Worm (Caenorhabditis elegans) whole organism, L4 larva: ENCODE results near the gene Y48A6B.14.

Experiments used
- T26A8.4 ChIP-seq: fragments of 200-800 bp; sonication (Bioruptor generic); IDR thresholded peaks from 2 replicates; pipeline ENCODE4 v1.3.6; 2022; ENCODE audit warnings: missing genetic modification characterization, missing compliant biosample characterization
- aha-1 ChIP-seq: fragments of 150-350 bp; peaks from one replicate; lab custom pipeline; 2014; ENCODE audit warnings: missing biosample characterization, missing genetic modification characterization
- ceh-28 ChIP-seq: fragments of 150-350 bp; optimal IDR thresholded peaks from 2 replicates; lab custom pipeline; 2014; ENCODE audit warnings: missing biosample characterization, missing genetic modification reagents, missing genetic modification characterization
- ceh-32 ChIP-seq: sonication (generic microtip); optimal IDR thresholded peaks from 2 replicates; lab custom pipeline; 2016; ENCODE audit warnings: mild to moderate bottlenecking, missing genetic modification characterization, missing compliant biosample characterization; ENCODE audit not compliant: poor library complexity
- ces-1 ChIP-seq: fragments of 150-350 bp; sonication (generic microtip); optimal IDR thresholded peaks from 4 replicates; lab custom pipeline; 2014; ENCODE audit warnings: missing biosample characterization, missing genetic modification reagents, missing genetic modification characterization
- cey-2 ChIP-seq: sonication (generic microtip); optimal IDR thresholded peaks from 3 replicates; lab custom pipeline; 2017; ENCODE audit warnings: missing genetic modification characterization, mild to moderate bottlenecking, missing compliant biosample characterization, antibody characterized with exemption, borderline replicate concordance; ENCODE audit not compliant: insufficient read depth
- dmd-6 ChIP-seq: fragments of 200-800 bp; sonication (Bioruptor generic); IDR thresholded peaks from 2 replicates; pipeline ENCODE4 v1.3.6; 2022; ENCODE audit warnings: missing genetic modification reagents, missing genetic modification characterization, missing compliant biosample characterization
- dve-1 ChIP-seq: sonication (generic microtip); optimal IDR thresholded peaks from 2 replicates; lab custom pipeline; 2017; ENCODE audit warnings: antibody characterized with exemption, mild to moderate bottlenecking, missing genetic modification characterization, missing compliant biosample characterization; ENCODE audit not compliant: insufficient read depth
- lin-15B ChIP-seq: fragments of 150-350 bp; sonication (generic microtip); optimal IDR thresholded peaks from 3 replicates; lab custom pipeline; 2014; ENCODE audit warnings: missing biosample characterization, missing genetic modification characterization
- lin-38 ChIP-seq: fragments of 200-800 bp; sonication (Bioruptor generic); IDR thresholded peaks from 2 replicates; pipeline ENCODE4 v1.3.6; 2022; ENCODE audit warnings: missing genetic modification reagents, missing genetic modification characterization, missing compliant biosample characterization
- mdl-1 ChIP-seq, 2 experiments: fragments of 150-350 bp in 1 of 2; sonication (generic microtip) in 1 of 2; optimal IDR thresholded peaks; 2 replicates each; lab custom pipeline; 2014 to 2017; ENCODE audit warnings: missing biosample characterization in 2 of 2, missing genetic modification characterization in 2 of 2
- mes-2 ChIP-seq: sonication (generic microtip); optimal IDR thresholded peaks from 2 replicates; lab custom pipeline; 2016; ENCODE audit warnings: missing genotype, mild to moderate bottlenecking, missing genetic modification characterization, missing compliant biosample characterization; ENCODE audit not compliant: poor library complexity, severe bottlenecking
- nhr-111 ChIP-seq: fragments of 200-800 bp; sonication (Bioruptor generic); optimal IDR thresholded peaks from 2 replicates; lab custom pipeline; 2018; ENCODE audit warnings: mild to moderate bottlenecking, missing genetic modification characterization, missing compliant biosample characterization
- nhr-48 ChIP-seq: sonication (generic microtip); optimal IDR thresholded peaks from 2 replicates; lab custom pipeline; 2016; ENCODE audit warnings: mild to moderate bottlenecking, missing genetic modification characterization, missing compliant biosample characterization
- set-16 ChIP-seq: fragments of 200-800 bp; sonication (Bioruptor generic); IDR thresholded peaks from 2 replicates; pipeline ENCODE4 v1.3.6; 2022; ENCODE audit warnings: missing genetic modification reagents, missing genetic modification characterization, missing compliant biosample characterization
- snpc-1.2 ChIP-seq: fragments of 200-800 bp; sonication (Bioruptor generic); IDR thresholded peaks from 2 replicates; pipeline ENCODE4 v1.3.6; 2022; ENCODE audit warnings: missing genetic modification reagents, missing genetic modification characterization, missing compliant biosample characterization
- spr-3 ChIP-seq: fragments of 200-800 bp; sonication (Bioruptor generic); optimal IDR thresholded peaks from 2 replicates; lab custom pipeline; 2018; ENCODE audit warnings: mild to moderate bottlenecking, missing genetic modification characterization, missing compliant biosample characterization
- tag-97 ChIP-seq: fragments of 200-800 bp; sonication (Bioruptor generic); IDR thresholded peaks from 2 replicates; pipeline ENCODE4 v1.3.6; 2022; ENCODE audit warnings: missing genetic modification characterization, missing compliant biosample characterization
- ztf-7 ChIP-seq: fragments of 150-350 bp; optimal IDR thresholded peaks from 2 replicates; lab custom pipeline; 2014; ENCODE audit warnings: missing biosample characterization, missing genetic modification characterization

Gene Y48A6B.14

DNA sequence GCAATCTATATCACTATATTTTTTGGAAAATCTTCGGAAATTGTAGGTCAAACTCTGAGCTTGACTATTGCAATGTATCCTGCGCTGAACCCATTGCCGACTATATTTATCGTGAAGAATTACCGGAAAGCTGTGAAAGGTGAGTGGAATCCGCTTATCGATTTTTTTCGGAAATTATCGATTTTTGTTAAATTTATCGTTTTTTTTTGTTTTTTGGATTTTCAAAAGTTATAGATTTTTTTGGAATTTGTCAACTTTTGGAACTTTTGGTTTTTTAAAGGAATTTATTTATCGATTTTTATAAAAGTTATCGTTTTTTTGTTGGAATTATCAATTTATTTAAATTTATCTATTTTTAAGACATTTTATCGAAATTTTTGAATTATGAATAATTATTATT lies 45.3 kb downstream of the Y48A6B.14 start:
- peak; percentile 57 for TF ChIP-seq aha-1
- TF ChIP-seq dve-1 (tag; lab: Kevin White, UChicago): no peak
- peak; percentile 65 for TF ChIP-seq ceh-28 (tag; lab: Kevin White, UChicago)
- TF ChIP-seq mes-2 (tag; lab: Kevin White, UChicago): no peak

DNA sequence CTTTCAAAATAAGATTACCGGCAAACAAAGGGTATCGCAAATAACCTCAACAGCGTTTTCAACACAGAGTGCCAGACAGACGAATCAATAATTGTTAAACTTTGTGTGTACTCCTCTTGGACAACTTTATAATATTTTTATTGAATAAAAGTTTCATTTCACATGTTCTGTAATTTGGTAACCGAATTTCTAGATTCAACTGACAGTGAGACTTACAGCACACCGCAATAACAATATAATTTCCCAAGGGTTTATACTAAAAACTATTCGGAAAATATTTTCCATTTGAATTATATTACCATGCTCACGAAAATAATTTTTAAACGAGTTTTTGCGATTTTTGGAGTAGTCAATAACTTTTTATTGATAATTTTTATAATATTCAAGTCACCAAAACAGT lies 46.0 kb downstream of the Y48A6B.14 start, which contains the start of gene str-246:
Gene str-246, plus strand, starts transcription at position 301 of the 400 bp plus-strand sequence.
- TF ChIP-seq mdl-1 (tag; optimal IDR thresholded peaks at IDR 0.05; lab: Kevin White, UChicago) (no peak), nhr-48 (tag; lab: Kevin White, UChicago) (no peak), ceh-32 (no peak), ztf-7 (tag; lab: Kevin White, UChicago) (no peak), set-16 (GFP tag; lab: Robert Waterston, UW) (no peak), dmd-6 (GFP tag; lab: Robert Waterston, UW) (no peak), T26A8.4 (GFP tag; lab: Robert Waterston, UW) (no peak), lin-15B (tag; lab: Kevin White, UChicago) (no peak), tag-97 (GFP tag; lab: Robert Waterston, UW) (no peak)
- TF ChIP-seq, all 104 proteins: peak for 0

DNA sequence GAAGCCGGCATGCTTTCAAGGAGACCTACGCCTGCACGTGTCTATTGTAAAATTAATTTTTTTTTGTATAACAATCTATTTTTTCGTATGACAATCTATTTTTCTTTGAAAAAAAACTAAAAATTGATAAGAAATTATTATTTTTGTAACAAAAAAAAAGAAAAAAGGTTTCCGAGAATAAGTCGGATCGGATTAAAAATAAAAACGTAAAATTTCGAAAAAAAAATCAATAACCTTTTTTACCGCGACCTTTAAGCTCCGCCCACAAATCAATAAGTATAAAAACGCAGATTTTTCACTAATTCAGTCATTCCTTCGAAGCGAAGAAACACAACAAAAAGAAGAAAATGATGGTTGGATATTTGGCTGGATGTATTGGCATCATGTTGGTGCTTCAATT lies 48.0 kb downstream of the Y48A6B.14 start, which contains the start of gene W09D6.4:
Gene W09D6.4, plus strand, starts transcription at position 301 of the 400 bp plus-strand sequence.
- TF ChIP-seq snpc-1.2 (no peak), lin-38 (GFP tag; lab: Robert Waterston, UW) (no peak), spr-3 (no peak), ces-1 (GFP tag; lab: Kevin White, UChicago) (no peak), nhr-111 (GFP tag; lab: Kevin White, UChicago) (no peak), cey-2 (tag; lab: Kevin White, UChicago) (no peak)

DNA sequence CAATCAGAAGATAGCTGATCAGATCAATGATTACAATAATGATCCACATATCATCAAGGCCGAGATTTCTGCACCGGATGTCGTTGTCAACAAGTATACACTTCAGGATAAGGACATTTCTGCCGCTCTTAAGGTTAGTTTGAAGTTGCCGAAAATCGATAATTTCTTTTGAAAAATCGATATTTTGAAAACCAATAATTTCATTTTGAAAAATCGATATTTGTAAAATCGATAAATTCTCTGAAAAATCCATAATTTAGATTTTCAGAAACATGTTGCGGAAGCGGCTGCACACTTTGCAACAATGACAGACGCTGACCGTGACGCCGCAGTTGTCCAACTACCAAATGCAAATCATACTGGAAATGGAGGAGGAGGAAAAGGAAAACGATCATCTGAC lies 48.5 kb downstream of the Y48A6B.14 start:
- peak; percentile 84 for TF ChIP-seq ceh-28 (tag; lab: Kevin White, UChicago)
- TF ChIP-seq aha-1: peak; percentile 29
- TF ChIP-seq, all 104 proteins: peak for 2; not testable (repeated sequence) for 102
